Worm (Caenorhabditis elegans) whole organism, young adult: ENCODE data around the gene srg-10.

ENCODE experiments used
- B0019.2 ChIP-seq: fragments of 200-800 bp; sonication (Bioruptor generic); conservative IDR thresholded peaks from 2 replicates; pipeline ENCODE4 v1.3.6; 2022; ENCODE audit warnings: missing genetic modification reagents, missing genetic modification characterization, missing compliant biosample characterization
- B0336.3 ChIP-seq: fragments of 200-800 bp; sonication (Bioruptor generic); IDR thresholded peaks from 2 replicates; pipeline ENCODE4 v1.3.6; 2022; ENCODE audit warnings: missing genetic modification characterization, missing compliant biosample characterization
- C06A6.2 ChIP-seq: fragments of 200-800 bp; sonication (Bioruptor generic); conservative IDR thresholded peaks from 2 replicates; pipeline ENCODE4 v1.3.6; 2022; ENCODE audit warnings: missing genetic modification characterization, missing compliant biosample characterization
- C17E4.6 ChIP-seq: fragments of 200-800 bp; sonication (Bioruptor generic); IDR thresholded peaks from 2 replicates; pipeline ENCODE4 v1.3.6; 2022; ENCODE audit warnings: missing genetic modification reagents, missing genetic modification characterization, missing compliant biosample characterization
- F57C9.4 ChIP-seq: sonication (generic microtip); optimal IDR thresholded peaks from 2 replicates; lab custom pipeline; 2017; ENCODE audit warnings: mild to moderate bottlenecking, missing genetic modification characterization, missing compliant biosample characterization
- Y53F4B.3 ChIP-seq: fragments of 200-800 bp; sonication (Bioruptor generic); IDR thresholded peaks from 2 replicates; pipeline ENCODE4 v1.3.6; 2022; ENCODE audit warnings: missing genetic modification reagents, missing genetic modification characterization, missing compliant biosample characterization
- Y79H2A.3 ChIP-seq: fragments of 200-800 bp; sonication (Bioruptor generic); conservative IDR thresholded peaks from 2 replicates; pipeline ENCODE4 v1.3.6; 2022; ENCODE audit warnings: missing genetic modification reagents, missing genetic modification characterization, missing compliant biosample characterization
- ZK185.1 ChIP-seq: sonication (generic microtip); optimal IDR thresholded peaks from 2 replicates; lab custom pipeline; 2016; ENCODE audit warnings: mild to moderate bottlenecking, missing genetic modification characterization, missing compliant biosample characterization; ENCODE audit not compliant: poor library complexity, severe bottlenecking
- ama-1 ChIP-seq, 3 experiments: fragments of 150-350 bp in 1 of 3; sonication (generic microtip) in 2 of 3; optimal IDR thresholded peaks; 2 replicates each; lab custom pipeline; 2014 to 2018; ENCODE audit warnings: missing biosample characterization in 2 of 3, missing genetic modification characterization in 2 of 3, missing genetic modification reagents in 2 of 3
- aptf-3 ChIP-seq: fragments of 200-800 bp; sonication (Bioruptor generic); IDR thresholded peaks from 2 replicates; pipeline ENCODE4 v1.3.6; 2022; ENCODE audit warnings: missing genetic modification characterization, missing compliant biosample characterization
- athp-1 ChIP-seq: sonication (generic microtip); optimal IDR thresholded peaks from 2 replicates; lab custom pipeline; 2017; ENCODE audit warnings: mild to moderate bottlenecking, missing genetic modification characterization, missing compliant biosample characterization
- bed-1 ChIP-seq: fragments of 200-800 bp; sonication (Bioruptor generic); IDR thresholded peaks from 2 replicates; pipeline ENCODE4 v1.3.6; 2022; ENCODE audit warnings: missing genetic modification reagents, missing genetic modification characterization, missing compliant biosample characterization
- ccch-3 ChIP-seq: fragments of 200-800 bp; sonication (Bioruptor generic); optimal IDR thresholded peaks from 2 replicates; lab custom pipeline; 2018; ENCODE audit warnings: mild to moderate bottlenecking, missing genetic modification characterization, missing compliant biosample characterization
- cebp-2 ChIP-seq: fragments of 200-800 bp; sonication (Bioruptor generic); IDR thresholded peaks from 2 replicates; pipeline ENCODE4 v1.3.6; 2022; ENCODE audit warnings: missing genetic modification characterization, missing compliant biosample characterization
- ceh-100 ChIP-seq: fragments of 200-800 bp; sonication (Bioruptor generic); IDR thresholded peaks from 2 replicates; pipeline ENCODE4 v1.3.6; 2022; ENCODE audit warnings: missing genetic modification reagents, missing genetic modification characterization, missing compliant biosample characterization
- ceh-40 ChIP-seq: fragments of 200-800 bp; sonication (Bioruptor generic); IDR thresholded peaks from 2 replicates; pipeline ENCODE4 v1.3.6; 2022; ENCODE audit warnings: missing genetic modification characterization, missing compliant biosample characterization
- ceh-79 ChIP-seq: sonication (generic microtip); optimal IDR thresholded peaks from 2 replicates; lab custom pipeline; 2017; ENCODE audit warnings: mild to moderate bottlenecking, missing genetic modification characterization, missing compliant biosample characterization
- ceh-91 ChIP-seq: fragments of 200-800 bp; sonication (Bioruptor generic); IDR thresholded peaks from 2 replicates; pipeline ENCODE4 v1.3.6; 2022; ENCODE audit warnings: missing genetic modification reagents, missing genetic modification characterization, missing compliant biosample characterization
- chd-7 ChIP-seq: sonication (generic microtip); optimal IDR thresholded peaks from 2 replicates; lab custom pipeline; 2016; ENCODE audit warnings: mild to moderate bottlenecking, missing genetic modification characterization, moderate library complexity, missing compliant biosample characterization
- dpl-1 ChIP-seq: fragments of 150-350 bp; optimal IDR thresholded peaks from 2 replicates; lab custom pipeline; 2014; ENCODE audit warnings: missing biosample characterization, missing genetic modification reagents, missing genetic modification characterization
- egl-18 ChIP-seq: fragments of 200-800 bp; sonication (Bioruptor generic); IDR thresholded peaks from 2 replicates; pipeline ENCODE4 v1.3.6; 2022; ENCODE audit warnings: missing genetic modification reagents, missing genetic modification characterization, missing compliant biosample characterization
- ekl-4 ChIP-seq: fragments of 200-800 bp; sonication (Bioruptor generic); IDR thresholded peaks from 2 replicates; pipeline ENCODE4 v1.3.6; 2022; ENCODE audit warnings: missing genetic modification reagents, missing genetic modification characterization, missing compliant biosample characterization
- hlh-12 ChIP-seq: sonication (generic microtip); optimal IDR thresholded peaks from 2 replicates; lab custom pipeline; 2016; ENCODE audit warnings: missing genetic modification characterization, missing compliant biosample characterization
- hmg-20 ChIP-seq: fragments of 200-800 bp; sonication (Bioruptor generic); IDR thresholded peaks from 2 replicates; pipeline ENCODE4 v1.3.6; 2022; ENCODE audit warnings: missing genetic modification reagents, missing genetic modification characterization, missing compliant biosample characterization
- lin-40 ChIP-seq: sonication (generic microtip); optimal IDR thresholded peaks from 2 replicates; lab custom pipeline; 2016; ENCODE audit warnings: missing genetic modification characterization, mild to moderate bottlenecking, missing compliant biosample characterization, missing genotype, missing genetic modification reagents
- lin-54 ChIP-seq: fragments of 200-800 bp; sonication (Bioruptor generic); optimal IDR thresholded peaks from 2 replicates; lab custom pipeline; 2018; ENCODE audit warnings: mild to moderate bottlenecking, missing genetic modification characterization, missing compliant biosample characterization
- lir-1 ChIP-seq: fragments of 200-800 bp; sonication (Bioruptor generic); conservative IDR thresholded peaks from 2 replicates; pipeline ENCODE4 v1.3.6; 2022; ENCODE audit warnings: missing genetic modification reagents, missing genetic modification characterization, missing compliant biosample characterization
- madf-3 ChIP-seq: fragments of 200-800 bp; sonication (Bioruptor generic); IDR thresholded peaks from 2 replicates; pipeline ENCODE4 v1.3.6; 2022; ENCODE audit warnings: missing genetic modification reagents, missing genetic modification characterization, missing compliant biosample characterization
- madf-8 ChIP-seq: fragments of 200-800 bp; sonication (Bioruptor generic); conservative IDR thresholded peaks from 2 replicates; pipeline ENCODE4 v1.3.6; 2022; ENCODE audit warnings: missing genetic modification reagents, missing genetic modification characterization, missing compliant biosample characterization
- mcd-1 ChIP-seq: fragments of 200-800 bp; sonication (Bioruptor generic); IDR thresholded peaks from 2 replicates; pipeline ENCODE4 v1.3.6; 2022; ENCODE audit warnings: missing genetic modification reagents, missing genetic modification characterization, missing compliant biosample characterization
- mel-28 ChIP-seq: sonication (generic microtip); optimal IDR thresholded peaks from 2 replicates; lab custom pipeline; 2016; ENCODE audit warnings: borderline replicate concordance, mild to moderate bottlenecking, missing genetic modification characterization, missing compliant biosample characterization
- mes-4 ChIP-seq: sonication (generic microtip); optimal IDR thresholded peaks from 2 replicates; lab custom pipeline; 2016; ENCODE audit warnings: missing genotype, missing genetic modification characterization, missing compliant biosample characterization
- nfya-2 ChIP-seq: fragments of 200-800 bp; sonication (Bioruptor generic); IDR thresholded peaks from 2 replicates; pipeline ENCODE4 v1.3.6; 2022; ENCODE audit warnings: missing genetic modification reagents, missing genetic modification characterization, missing compliant biosample characterization
- nhr-27 ChIP-seq: fragments of 200-800 bp; sonication (Bioruptor generic); optimal IDR thresholded peaks from 2 replicates; lab custom pipeline; 2018; ENCODE audit warnings: mild to moderate bottlenecking, missing genetic modification characterization, moderate library complexity, missing compliant biosample characterization
- nhr-80 ChIP-seq: sonication (generic microtip); optimal IDR thresholded peaks from 2 replicates; lab custom pipeline; 2016; ENCODE audit warnings: missing genetic modification characterization, missing compliant biosample characterization
- pbrm-1 ChIP-seq: fragments of 200-800 bp; sonication (Bioruptor generic); IDR thresholded peaks from 2 replicates; pipeline ENCODE4 v1.3.6; 2022; ENCODE audit warnings: missing genetic modification reagents, missing genetic modification characterization, missing compliant biosample characterization
- rcor-1 ChIP-seq: fragments of 200-800 bp; sonication (Bioruptor generic); IDR thresholded peaks from 2 replicates; pipeline ENCODE4 v1.3.6; 2022; ENCODE audit warnings: missing genetic modification reagents, missing genetic modification characterization, missing compliant biosample characterization
- rec-8 ChIP-seq, 2 experiments: sonication (generic microtip); optimal IDR thresholded peaks; 2 replicates each; lab custom pipeline; 2016; ENCODE audit warnings: mild to moderate bottlenecking in 2 of 2, missing genetic modification characterization in 2 of 2, missing genetic modification reagents in 2 of 2, missing genotype in 2 of 2, missing biosample characterization in 1 of 2, missing compliant biosample characterization in 1 of 2, moderate library complexity in 1 of 2
- rpc-1 ChIP-seq, 2 experiments: fragments of 150-350 bp in 1 of 2; sonication (generic microtip) in 1 of 2; optimal IDR thresholded peaks; 2 replicates each; lab custom pipeline; 2014 to 2018; ENCODE audit warnings: missing biosample characterization in 1 of 2, missing genetic modification characterization in 1 of 2, missing genetic modification reagents in 1 of 2, missing genotype in 1 of 2
- sea-2 ChIP-seq: fragments of 200-800 bp; sonication (Bioruptor generic); IDR thresholded peaks from 2 replicates; pipeline ENCODE4 v1.3.6; 2022; ENCODE audit warnings: missing genetic modification characterization, missing compliant biosample characterization
- snpc-1.1 ChIP-seq: sonication (generic microtip); optimal IDR thresholded peaks from 2 replicates; lab custom pipeline; 2017; ENCODE audit warnings: missing genetic modification characterization, mild to moderate bottlenecking, missing compliant biosample characterization, antibody characterized with exemption, moderate library complexity, missing genotype, missing genetic modification reagents; ENCODE audit not compliant: insufficient read depth
- snpc-1.3 ChIP-seq: sonication (generic microtip); optimal IDR thresholded peaks from 2 replicates; lab custom pipeline; 2017; ENCODE audit warnings: missing genetic modification characterization, mild to moderate bottlenecking, missing compliant biosample characterization, antibody characterized with exemption, moderate library complexity, missing genotype, missing genetic modification reagents; ENCODE audit not compliant: insufficient read depth
- tbp1 ChIP-seq: fragments of 200-800 bp; sonication (Bioruptor generic); optimal IDR thresholded peaks from 2 replicates; lab custom pipeline; 2018; ENCODE audit warnings: mild to moderate bottlenecking, missing genetic modification characterization, missing compliant biosample characterization
- unc-62 ChIP-seq: fragments of 150-350 bp; optimal IDR thresholded peaks from 2 replicates; lab custom pipeline; 2014; ENCODE audit warnings: missing biosample characterization, missing genetic modification reagents, missing genetic modification characterization
- xnd-1 ChIP-seq: sonication (generic microtip); optimal IDR thresholded peaks from 2 replicates; lab custom pipeline; 2016; ENCODE audit warnings: missing genotype, missing genetic modification reagents, missing genetic modification characterization, missing compliant biosample characterization
- ztf-28 ChIP-seq: fragments of 200-800 bp; sonication (Bioruptor generic); IDR thresholded peaks from 2 replicates; pipeline ENCODE4 v1.3.6; 2022; ENCODE audit warnings: missing genetic modification reagents, missing genetic modification characterization, missing compliant biosample characterization
- ztf-3 ChIP-seq: fragments of 200-800 bp; sonication (Bioruptor generic); optimal IDR thresholded peaks from 2 replicates; lab custom pipeline; 2018; ENCODE audit warnings: mild to moderate bottlenecking, missing genetic modification characterization, missing compliant biosample characterization
- ztf-6 ChIP-seq: fragments of 200-800 bp; sonication (Bioruptor generic); IDR thresholded peaks from 2 replicates; pipeline ENCODE4 v1.3.6; 2022; ENCODE audit warnings: missing genetic modification reagents, missing genetic modification characterization, missing compliant biosample characterization

The srg-10 gene

DNA sequence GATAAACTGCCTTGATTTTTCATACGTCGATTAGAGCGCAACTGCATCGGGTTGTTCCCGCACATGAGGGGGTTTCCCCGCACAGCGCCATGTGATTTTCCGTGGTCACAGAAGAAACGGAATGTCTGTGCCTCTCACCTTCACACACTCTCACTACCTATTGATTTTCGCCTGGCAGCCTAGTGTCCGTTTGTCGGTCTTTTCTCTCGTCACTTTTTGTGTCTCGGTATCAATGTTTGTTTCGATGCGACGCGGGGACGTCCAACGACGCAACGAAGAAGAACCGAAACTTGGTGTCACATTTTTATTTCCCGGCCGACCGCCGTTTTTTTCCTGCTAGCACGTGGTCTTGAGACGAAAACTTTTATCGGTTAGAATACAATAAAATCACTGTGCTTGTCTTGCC lies 28.2 kb upstream of the srg-10 start (continued):
- TF ChIP-seq rcor-1 (GFP tag; lab: Robert Waterston, UW) (peak; percentile 46), nhr-80 (tag; lab: Kevin White, UChicago) (peak; percentile 99), chd-7 (peak; percentile 89), ztf-3 (GFP tag; lab: Kevin White, UChicago) (peak; percentile 56), Y53F4B.3 (no peak), xnd-1 (tag; lab: Kevin White, UChicago) (no peak), mes-4 (tag; lab: Kevin White, UChicago) (no peak), lin-54 (GFP tag; lab: Kevin White, UChicago) (peak; percentile 81), ceh-100 (peak; percentile 37; the same call in 1 of the 2 replicates), ztf-6 (no peak), nfya-2 (GFP tag; lab: Robert Waterston, UW) (no peak), B0019.2 (GFP tag; lab: Robert Waterston, UW) (no peak), hmg-20 (GFP tag; lab: Robert Waterston, UW) (0 out of 2 replicates have a peak, but pooled peaks have one; percentile 12), Y79H2A.3 (GFP tag; lab: Robert Waterston, UW) (no peak), B0336.3 (GFP tag; lab: Robert Waterston, UW) (peak; percentile 93), ekl-4 (GFP tag; lab: Robert Waterston, UW) (peak; percentile 80), pbrm-1 (GFP tag; lab: Robert Waterston, UW) (peak; percentile 79; the same call in 1 of the 2 replicates), ceh-91 (GFP tag; lab: Robert Waterston, UW) (no peak), ceh-40 (no peak), snpc-1.3 (tag; lab: Kevin White, UChicago) (no peak), dpl-1 (GFP tag; lab: Kevin White, UChicago) (no peak), mcd-1 (GFP tag; lab: Robert Waterston, UW) (peak; percentile 89), lin-40 (tag; lab: Kevin White, UChicago) (peak; percentile 91), ceh-79 (tag; lab: Kevin White, UChicago) (no peak), egl-18 (GFP tag; lab: Robert Waterston, UW) (no peak), snpc-1.1 (tag; lab: Kevin White, UChicago) (no peak), rec-8 (tag; optimal IDR thresholded peaks at IDR 0.05; lab: Kevin White, UChicago) (no peak), aptf-3 (GFP tag; lab: Robert Waterston, UW) (no peak), F57C9.4 (tag; lab: Kevin White, UChicago) (no peak), tbp1 (GFP tag; lab: Kevin White, UChicago) (peak; percentile 70), rpc-1 (optimal IDR thresholded peaks at IDR 0.05; lab: Kevin White, UChicago) (no peak), rpc-1 (tag; optimal IDR thresholded peaks at IDR 0.05; lab: Kevin White, UChicago) (no peak), ZK185.1 (tag; lab: Kevin White, UChicago) (peak; percentile 87), madf-8 (no peak), C17E4.6 (GFP tag; lab: Robert Waterston, UW) (no peak; the same call in 1 of the 2 replicates), lir-1 (peak; percentile 71; the same call in 1 of the 2 replicates), mel-28 (tag; lab: Kevin White, UChicago) (no peak), unc-62 (GFP tag; lab: Kevin White, UChicago) (peak; percentile 83), hlh-12 (tag; lab: Kevin White, UChicago) (no peak), C06A6.2 (GFP tag; lab: Robert Waterston, UW) (peak; percentile 84), madf-3 (GFP tag; lab: Robert Waterston, UW) (no peak), bed-1 (no peak), ccch-3 (GFP tag; lab: Kevin White, UChicago) (no peak), athp-1 (peak; percentile 83), cebp-2 (GFP tag; lab: Robert Waterston, UW) (no peak), nhr-27 (peak; percentile 50), sea-2 (GFP tag; lab: Robert Waterston, UW) (no peak), ztf-28 (no peak), ama-1 (optimal IDR thresholded peaks at IDR 0.05; lab: Kevin White, UChicago) (no peak), ama-1 (GFP tag; optimal IDR thresholded peaks at IDR 0.05; lab: Kevin White, UChicago) (no peak)
